Worm (Caenorhabditis elegans): Measurements from ENCODE around the gene nhr-271.

DNA sequence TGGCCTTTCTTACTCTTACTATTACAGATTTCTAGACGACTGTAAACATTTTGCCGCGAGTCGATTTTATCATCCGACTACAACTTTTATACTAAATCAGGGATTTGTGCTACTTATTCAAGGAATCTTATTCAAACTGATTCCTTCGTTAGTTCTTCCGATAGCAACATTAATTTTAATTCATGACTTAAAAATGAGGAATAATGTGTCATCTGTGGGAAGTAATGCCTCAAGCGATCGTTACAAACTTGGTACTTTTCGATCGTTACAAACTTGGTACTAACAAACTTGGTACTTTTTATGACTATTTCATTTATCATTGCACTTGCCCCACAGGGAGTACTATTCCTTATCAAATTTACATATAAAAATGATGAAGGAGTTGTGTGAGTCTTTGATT is 37.1 kb upstream of the nhr-271 start, which contains the start of gene Y70C5A.4:
- TF ChIP-seq php-3 (GFP tag; IDR thresholded peaks at IDR 0.05) (no peak), nhr-102 (tag; optimal IDR thresholded peaks at IDR 0.05) (no peak), daf-12 (tag; optimal IDR thresholded peaks at IDR 0.05) (no peak), ztf-11 (tag; optimal IDR thresholded peaks at IDR 0.05) (no peak), ctbp-1 (GFP tag; IDR thresholded peaks at IDR 0.05) (no peak), R02D3.7 (tag; optimal IDR thresholded peaks at IDR 0.05) (no peak)

Measured in whole organism, L4 larva.